Worm (Caenorhabditis elegans) whole organism, mixed stage, embryonic: Measurements from ENCODE around the gene arle-14.

Experiments
- bed-3 ChIP-seq: fragments of 200-800 bp; sonication (Bioruptor generic); optimal IDR thresholded peaks from 3 replicates; lab custom pipeline; 2018; ENCODE audit warnings: mild to moderate bottlenecking, missing genetic modification characterization, moderate library complexity, missing compliant biosample characterization
- blmp-1 ChIP-seq: fragments of 150-350 bp; optimal IDR thresholded peaks from 2 replicates; lab custom pipeline; 2014; ENCODE audit warnings: missing biosample characterization, missing genetic modification characterization
- hlh-1 ChIP-seq: fragments of 150-350 bp; optimal IDR thresholded peaks from 2 replicates; lab custom pipeline; 2014; ENCODE audit warnings: missing biosample characterization, missing genetic modification reagents, missing genetic modification characterization
- lin-32 ChIP-seq: fragments of 200-800 bp; sonication (Bioruptor generic); optimal IDR thresholded peaks from 2 replicates; lab custom pipeline; 2018; ENCODE audit warnings: mild to moderate bottlenecking, missing genetic modification characterization, missing compliant biosample characterization
- lsy-2 ChIP-seq: fragments of 150-350 bp; optimal IDR thresholded peaks from 2 replicates; lab custom pipeline; 2014; ENCODE audit warnings: missing biosample characterization, missing genetic modification characterization
- mab-5 ChIP-seq: fragments of 150-350 bp; optimal IDR thresholded peaks from 2 replicates; lab custom pipeline; 2014; ENCODE audit warnings: missing biosample characterization, missing genetic modification characterization
- mep-1 ChIP-seq: fragments of 150-350 bp; optimal IDR thresholded peaks from 2 replicates; lab custom pipeline; 2017; ENCODE audit warnings: missing biosample characterization, missing genetic modification reagents, missing genetic modification characterization, inconsistent platforms
- snpc-4 ChIP-seq: fragments of 150-350 bp; optimal IDR thresholded peaks from 2 replicates; lab custom pipeline; 2014; ENCODE audit warnings: missing biosample characterization, missing genetic modification characterization

The arle-14 gene

ce11 chrIII:5743084-5743483 is 50.4 kb downstream of the arle-14 start, which contains the start of gene B0244.15:
TSS of gene B0244.15 (plus strand) at chrIII:5743384.
- TF ChIP-seq lsy-2 (tag; lab: Kevin White, UChicago) (no peak), blmp-1 (tag; lab: Kevin White, UChicago) (no peak), hlh-1 (tag; lab: Kevin White, UChicago) (no peak), mep-1 (tag; lab: Kevin White, UChicago) (no peak), snpc-4 (tag; lab: Kevin White, UChicago) (no peak), lin-32 (GFP tag; lab: Kevin White, UChicago) (no peak), mab-5 (tag; lab: Kevin White, UChicago) (no peak), bed-3 (GFP tag; lab: Kevin White, UChicago) (no peak)
